Worm (Caenorhabditis elegans) whole organism, young adult: Measurements from ENCODE around the gene F48F7.3.
A peak's percentile ranks its signal among the peaks of the same experiment; 100 is the strongest.

Source experiments
- D2030.7 ChIP-seq: fragments of 200-800 bp; sonication (Bioruptor generic); IDR thresholded peaks from 2 replicates; pipeline ENCODE4 v1.3.6; 2022; ENCODE audit warnings: missing genetic modification reagents, missing genetic modification characterization, missing compliant biosample characterization
- F37B4.10 ChIP-seq: fragments of 200-800 bp; sonication (Bioruptor generic); IDR thresholded peaks from 2 replicates; pipeline ENCODE4 v1.3.6; 2022; ENCODE audit warnings: missing genetic modification characterization, missing compliant biosample characterization
- K12H6.12 ChIP-seq: fragments of 200-800 bp; sonication (Bioruptor generic); optimal IDR thresholded peaks from 2 replicates; lab custom pipeline; 2018; ENCODE audit warnings: mild to moderate bottlenecking, missing genetic modification characterization, missing compliant biosample characterization
- Y79H2A.3 ChIP-seq: fragments of 200-800 bp; sonication (Bioruptor generic); conservative IDR thresholded peaks from 2 replicates; pipeline ENCODE4 v1.3.6; 2022; ENCODE audit warnings: missing genetic modification reagents, missing genetic modification characterization, missing compliant biosample characterization
- akir-1 ChIP-seq: fragments of 200-800 bp; sonication (Bioruptor generic); optimal IDR thresholded peaks from 2 replicates; lab custom pipeline; 2018; ENCODE audit warnings: mild to moderate bottlenecking, missing genetic modification characterization, moderate library complexity, missing compliant biosample characterization
- ama-1 ChIP-seq, 3 experiments: fragments of 150-350 bp in 1 of 3; sonication (generic microtip) in 2 of 3; optimal IDR thresholded peaks; 2 replicates each; lab custom pipeline; 2014 to 2018; ENCODE audit warnings: missing biosample characterization in 2 of 3, missing genetic modification characterization in 2 of 3, missing genetic modification reagents in 2 of 3
- aptf-2 ChIP-seq: fragments of 200-800 bp; sonication (Bioruptor generic); conservative IDR thresholded peaks from 2 replicates; pipeline ENCODE4 v1.3.6; 2022; ENCODE audit warnings: missing genetic modification reagents, missing genetic modification characterization, missing compliant biosample characterization
- attf-5 ChIP-seq: fragments of 200-800 bp; sonication (Bioruptor generic); optimal IDR thresholded peaks from 2 replicates; lab custom pipeline; 2018; ENCODE audit warnings: mild to moderate bottlenecking, missing genetic modification characterization, missing compliant biosample characterization
- cebp-1 ChIP-seq, 2 experiments: fragments of 200-800 bp in 1 of 2; sonication (Bioruptor generic) in 1 of 2; sonication (generic microtip) in 1 of 2; IDR thresholded peaks in 1 of 2; optimal IDR thresholded peaks in 1 of 2; 2 replicates each; pipeline versions ENCODE4 v1.3.6 to Lab custom; 2017 to 2022; ENCODE audit warnings: missing compliant biosample characterization in 2 of 2, missing genetic modification characterization in 2 of 2, mild to moderate bottlenecking in 1 of 2, missing genetic modification reagents in 1 of 2, moderate library complexity in 1 of 2
- cebp-2 ChIP-seq: fragments of 200-800 bp; sonication (Bioruptor generic); IDR thresholded peaks from 2 replicates; pipeline ENCODE4 v1.3.6; 2022; ENCODE audit warnings: missing genetic modification characterization, missing compliant biosample characterization
- ceh-100 ChIP-seq: fragments of 200-800 bp; sonication (Bioruptor generic); IDR thresholded peaks from 2 replicates; pipeline ENCODE4 v1.3.6; 2022; ENCODE audit warnings: missing genetic modification reagents, missing genetic modification characterization, missing compliant biosample characterization
- ceh-27 ChIP-seq: fragments of 200-800 bp; sonication (Bioruptor generic); optimal IDR thresholded peaks from 2 replicates; lab custom pipeline; 2018; ENCODE audit warnings: mild to moderate bottlenecking, missing genetic modification characterization, moderate library complexity, missing compliant biosample characterization
- ceh-58 ChIP-seq: fragments of 200-800 bp; sonication (Bioruptor generic); IDR thresholded peaks from 2 replicates; pipeline ENCODE4 v1.3.6; 2022; ENCODE audit warnings: missing genetic modification characterization, missing compliant biosample characterization
- dox-1 ChIP-seq: fragments of 200-800 bp; sonication (Bioruptor generic); IDR thresholded peaks from 2 replicates; pipeline ENCODE4 v1.3.6; 2022; ENCODE audit warnings: missing genetic modification reagents, missing genetic modification characterization, missing compliant biosample characterization
- dpl-1 ChIP-seq: fragments of 150-350 bp; optimal IDR thresholded peaks from 2 replicates; lab custom pipeline; 2014; ENCODE audit warnings: missing biosample characterization, missing genetic modification reagents, missing genetic modification characterization
- egl-44 ChIP-seq: fragments of 200-800 bp; sonication (Bioruptor generic); IDR thresholded peaks from 2 replicates; pipeline ENCODE4 v1.3.6; 2022; ENCODE audit warnings: missing genetic modification reagents, missing genetic modification characterization, missing compliant biosample characterization
- let-607 ChIP-seq, 2 experiments: fragments of 200-800 bp in 1 of 2; sonication (Bioruptor generic) in 1 of 2; sonication (generic microtip) in 1 of 2; optimal IDR thresholded peaks; 2 replicates each; lab custom pipeline; 2016 to 2018; ENCODE audit warnings: mild to moderate bottlenecking in 2 of 2, missing compliant biosample characterization in 2 of 2, missing genetic modification characterization in 2 of 2, moderate library complexity in 2 of 2, missing genotype in 1 of 2
- lin-35 ChIP-seq, 3 experiments: fragments of 150-350 bp in 2 of 3; sonication (generic microtip) in 1 of 3; optimal IDR thresholded peaks; 2 replicates each; lab custom pipeline; 2014 to 2018; ENCODE audit warnings: missing biosample characterization in 3 of 3, missing genetic modification characterization in 3 of 3, missing genetic modification reagents in 3 of 3
- lsl-1 ChIP-seq: fragments of 200-800 bp; sonication (Bioruptor generic); optimal IDR thresholded peaks from 2 replicates; lab custom pipeline; 2018; ENCODE audit warnings: mild to moderate bottlenecking, missing genetic modification characterization, moderate library complexity, missing compliant biosample characterization
- nfya-2 ChIP-seq: fragments of 200-800 bp; sonication (Bioruptor generic); IDR thresholded peaks from 2 replicates; pipeline ENCODE4 v1.3.6; 2022; ENCODE audit warnings: missing genetic modification reagents, missing genetic modification characterization, missing compliant biosample characterization
- nhr-80 ChIP-seq: sonication (generic microtip); optimal IDR thresholded peaks from 2 replicates; lab custom pipeline; 2016; ENCODE audit warnings: missing genetic modification characterization, missing compliant biosample characterization
- nhr-90 ChIP-seq: sonication (generic microtip); optimal IDR thresholded peaks from 2 replicates; lab custom pipeline; 2016; ENCODE audit warnings: missing genotype, mild to moderate bottlenecking, missing genetic modification characterization, missing compliant biosample characterization
- pbrm-1 ChIP-seq: fragments of 200-800 bp; sonication (Bioruptor generic); IDR thresholded peaks from 2 replicates; pipeline ENCODE4 v1.3.6; 2022; ENCODE audit warnings: missing genetic modification reagents, missing genetic modification characterization, missing compliant biosample characterization
- rpc-1 ChIP-seq, 2 experiments: fragments of 150-350 bp in 1 of 2; sonication (generic microtip) in 1 of 2; optimal IDR thresholded peaks; 2 replicates each; lab custom pipeline; 2014 to 2018; ENCODE audit warnings: missing biosample characterization in 1 of 2, missing genetic modification characterization in 1 of 2, missing genetic modification reagents in 1 of 2, missing genotype in 1 of 2
- sea-2 ChIP-seq: fragments of 200-800 bp; sonication (Bioruptor generic); IDR thresholded peaks from 2 replicates; pipeline ENCODE4 v1.3.6; 2022; ENCODE audit warnings: missing genetic modification characterization, missing compliant biosample characterization
- snpc-3.4 ChIP-seq: sonication (generic microtip); optimal IDR thresholded peaks from 2 replicates; lab custom pipeline; 2017; ENCODE audit warnings: missing genetic modification characterization, mild to moderate bottlenecking, missing compliant biosample characterization, antibody characterized with exemption, moderate library complexity, missing genotype, missing genetic modification reagents
- somi-1 ChIP-seq: fragments of 200-800 bp; sonication (Bioruptor generic); optimal IDR thresholded peaks from 2 replicates; lab custom pipeline; 2018; ENCODE audit warnings: mild to moderate bottlenecking, missing genetic modification characterization, missing compliant biosample characterization
- unc-62 ChIP-seq: fragments of 150-350 bp; optimal IDR thresholded peaks from 2 replicates; lab custom pipeline; 2014; ENCODE audit warnings: missing biosample characterization, missing genetic modification reagents, missing genetic modification characterization
- ztf-3 ChIP-seq: fragments of 200-800 bp; sonication (Bioruptor generic); optimal IDR thresholded peaks from 2 replicates; lab custom pipeline; 2018; ENCODE audit warnings: mild to moderate bottlenecking, missing genetic modification characterization, missing compliant biosample characterization

Gene F48F7.3

DNA sequence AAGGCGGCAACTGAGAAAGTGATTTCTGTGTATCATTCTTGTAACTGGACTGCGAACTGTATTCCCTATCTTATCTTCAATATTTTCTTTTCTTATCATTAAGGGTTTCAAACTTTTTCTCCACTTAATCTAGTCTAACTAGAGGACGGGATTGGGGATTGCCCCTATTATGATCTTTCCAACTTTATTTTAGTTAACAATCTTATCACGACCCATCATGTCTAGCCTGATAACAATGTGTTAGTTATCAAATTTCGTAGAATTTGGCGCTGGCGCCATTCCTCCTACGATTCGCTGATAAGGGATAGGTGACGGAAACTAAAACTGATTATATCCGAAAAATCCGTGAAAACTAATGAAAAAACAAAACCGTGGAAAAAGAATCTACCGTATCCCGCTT, 26.0 kb upstream of the F48F7.3 start:
- TF ChIP-seq somi-1 (GFP tag; lab: Kevin White, UChicago) = no peak
- TF ChIP-seq ztf-3 (GFP tag; lab: Kevin White, UChicago) = no peak
- no peak for TF ChIP-seq sea-2 (GFP tag; lab: Robert Waterston, UW)
- peak; percentile 35 for TF ChIP-seq nhr-80 (tag; lab: Kevin White, UChicago)

DNA sequence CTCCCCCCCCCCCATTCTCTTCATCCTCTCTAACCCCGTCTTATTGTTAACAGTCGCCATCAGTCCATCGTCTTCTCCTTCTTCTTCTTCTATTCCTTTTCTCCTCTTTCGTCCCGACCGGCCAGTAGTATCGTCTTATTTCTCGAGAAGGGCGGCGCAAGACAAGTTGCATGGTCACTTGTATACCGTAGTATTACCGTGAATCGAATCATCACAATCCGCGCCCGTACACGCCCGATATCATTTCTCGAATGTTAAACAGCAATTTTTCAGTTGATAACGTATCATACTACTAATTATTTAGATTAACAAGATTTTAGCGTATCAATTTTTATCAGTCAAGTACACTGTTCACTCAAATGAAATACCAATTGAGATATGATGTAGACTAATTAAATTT, 25.4 kb upstream of the F48F7.3 start:
- TF ChIP-seq cebp-2 (GFP tag; lab: Robert Waterston, UW) = no peak
- no peak for TF ChIP-seq attf-5
- no peak for TF ChIP-seq egl-44 (GFP tag; lab: Robert Waterston, UW)
- no peak for TF ChIP-seq sea-2 (GFP tag; lab: Robert Waterston, UW)
- no peak for TF ChIP-seq akir-1 (GFP tag; lab: Kevin White, UChicago)
- TF ChIP-seq ama-1 (optimal IDR thresholded peaks at IDR 0.05; lab: Kevin White, UChicago) = no peak
- TF ChIP-seq ama-1 (GFP tag; optimal IDR thresholded peaks at IDR 0.05; lab: Kevin White, UChicago) = no peak
- TF ChIP-seq pbrm-1 (GFP tag; lab: Robert Waterston, UW) = no peak
- TF ChIP-seq snpc-3.4 (tag; lab: Kevin White, UChicago) = no peak
- no peak for TF ChIP-seq nhr-80 (tag; lab: Kevin White, UChicago)
- TF ChIP-seq F37B4.10 (GFP tag; lab: Robert Waterston, UW) = no peak
- no peak for TF ChIP-seq ceh-27
- no peak for TF ChIP-seq somi-1 (GFP tag; lab: Kevin White, UChicago)
- no peak for TF ChIP-seq nfya-2 (GFP tag; lab: Robert Waterston, UW)

DNA sequence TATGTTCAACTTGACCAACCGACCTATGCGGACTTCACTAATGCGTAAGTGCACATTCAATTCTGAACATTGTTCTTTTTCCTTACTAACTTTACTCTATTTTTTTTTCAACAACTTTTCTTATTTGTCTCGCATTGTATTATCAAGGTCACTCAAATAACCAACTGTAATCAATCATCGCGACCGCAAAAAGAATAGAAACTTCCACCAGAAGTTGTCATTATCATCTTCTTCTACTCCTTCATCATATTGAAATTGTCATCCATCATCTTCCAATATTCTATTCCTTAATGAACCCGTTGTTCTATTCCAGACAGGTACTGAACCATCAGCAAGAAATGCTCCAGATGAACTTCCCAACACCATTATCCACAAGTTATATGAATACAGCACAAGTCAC, 23.9 kb upstream of the F48F7.3 start:
- TF ChIP-seq aptf-2 (GFP tag; lab: Robert Waterston, UW) = no peak
- no peak for TF ChIP-seq lsl-1
- no peak for TF ChIP-seq attf-5
- TF ChIP-seq F37B4.10 (GFP tag; lab: Robert Waterston, UW) = no peak
- TF ChIP-seq Y79H2A.3 = no peak
- no peak for TF ChIP-seq ceh-100 (GFP tag; lab: Robert Waterston, UW)
- TF ChIP-seq ceh-58 = no peak
- TF ChIP-seq nhr-80 (tag; lab: Kevin White, UChicago) = no peak
- TF ChIP-seq ama-1 (optimal IDR thresholded peaks at IDR 0.05; lab: Kevin White, UChicago) = no peak
- TF ChIP-seq ama-1 (GFP tag; optimal IDR thresholded peaks at IDR 0.05; lab: Kevin White, UChicago) = no peak
- no peak for TF ChIP-seq dpl-1 (GFP tag; lab: Kevin White, UChicago)
- no peak for TF ChIP-seq unc-62 (GFP tag; lab: Kevin White, UChicago)
- no peak for TF ChIP-seq akir-1 (GFP tag; lab: Kevin White, UChicago)
- TF ChIP-seq rpc-1 (optimal IDR thresholded peaks at IDR 0.05; lab: Kevin White, UChicago) = no peak
- TF ChIP-seq rpc-1 (tag; optimal IDR thresholded peaks at IDR 0.05; lab: Kevin White, UChicago) = no peak
- TF ChIP-seq D2030.7 (GFP tag; lab: Robert Waterston, UW) = no peak
- TF ChIP-seq let-607 (tag; optimal IDR thresholded peaks at IDR 0.05; lab: Kevin White, UChicago) = no peak
- TF ChIP-seq nhr-90 (tag; lab: Kevin White, UChicago) = no peak
- no peak for TF ChIP-seq dox-1 (GFP tag; lab: Robert Waterston, UW)
- no peak for TF ChIP-seq cebp-2 (GFP tag; lab: Robert Waterston, UW)
- TF ChIP-seq lin-35 (GFP tag; optimal IDR thresholded peaks at IDR 0.05; lab: Kevin White, UChicago) = no peak

DNA sequence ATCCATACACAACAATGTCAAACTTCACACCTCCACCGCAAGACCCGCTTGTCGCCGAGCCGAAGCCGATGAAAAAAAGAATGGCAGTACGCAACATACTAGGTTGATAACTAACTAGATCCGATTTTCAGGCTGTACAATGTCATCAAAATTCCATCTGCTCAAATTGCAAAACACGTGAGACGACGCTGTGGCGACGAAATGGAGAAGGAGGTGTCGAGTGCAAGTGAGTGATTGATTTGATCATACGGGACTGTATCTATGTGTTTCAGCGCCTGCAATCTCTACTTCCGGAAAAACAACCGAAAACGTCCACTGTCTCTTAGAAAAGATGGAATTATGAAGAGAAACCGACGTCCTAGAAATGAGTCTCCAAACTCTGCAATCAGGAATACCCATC, 23.0 kb upstream of the F48F7.3 start:
- TF ChIP-seq ceh-58 (0 out of 2 replicates have a peak, but pooled peaks have one; percentile 44), K12H6.12 (no peak)
- TF ChIP-seq, all 124 proteins: peak for 1

DNA sequence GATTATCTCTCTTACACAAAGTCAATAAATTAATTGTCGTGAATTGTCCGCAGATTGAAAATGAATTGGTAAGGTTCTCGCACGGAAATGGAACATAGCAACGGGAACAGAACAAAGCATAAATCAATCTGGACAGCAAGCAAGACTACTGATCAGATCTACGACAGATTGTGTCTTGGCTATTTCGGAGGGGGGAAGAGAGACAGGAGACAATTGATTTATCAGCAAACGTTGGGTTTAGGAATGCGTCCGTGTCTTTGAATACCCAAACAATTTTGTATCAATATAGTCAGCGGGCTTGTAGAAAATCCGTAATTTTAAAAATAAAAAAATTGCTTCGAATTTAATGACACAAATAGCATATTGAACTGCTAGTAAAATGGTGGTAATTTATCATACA, 22.0 kb upstream of the F48F7.3 start:
- TF ChIP-seq cebp-1 (GFP tag; IDR thresholded peaks at IDR 0.05; lab: Robert Waterston, UW) = no peak
- TF ChIP-seq cebp-1 (tag; optimal IDR thresholded peaks at IDR 0.05; lab: Kevin White, UChicago) = no peak
- peak; percentile 36 for TF ChIP-seq ama-1 (optimal IDR thresholded peaks at IDR 0.05; lab: Kevin White, UChicago)
- TF ChIP-seq ama-1 (GFP tag; optimal IDR thresholded peaks at IDR 0.05; lab: Kevin White, UChicago) = no peak
